Fruit fly (Drosophila melanogaster) whole organism, embryonic: Measurements from ENCODE around the gene CG34334.

Source experiments
- Abd-B ChIP-seq: fragments of 200-800 bp; sonication (Bioruptor generic); optimal IDR thresholded peaks from 2 replicates; lab custom pipeline; 2018; ENCODE audit warnings: missing biosample characterization, mild to moderate bottlenecking, missing genetic modification characterization, moderate library complexity
- Adf1 ChIP-seq: fragments of 200-800 bp; sonication (Bioruptor generic); IDR thresholded peaks from 2 replicates; pipeline ENCODE4 v1.3.6; 2022; ENCODE audit warnings: missing biosample characterization, missing genetic modification characterization
- CG10959 ChIP-seq: fragments of 200-800 bp; sonication (Bioruptor generic); IDR thresholded peaks from 2 replicates; pipeline ENCODE4 v1.3.6; 2022; ENCODE audit warnings: missing biosample characterization, missing genetic modification characterization
- CG11456 ChIP-seq: fragments of 200-800 bp; sonication (Bioruptor generic); IDR thresholded peaks from 3 replicates; pipeline ENCODE4 v1.3.6; 2022; ENCODE audit warnings: missing biosample characterization, missing genetic modification characterization
- CG12071 ChIP-seq: fragments of 200-800 bp; sonication (Bioruptor generic); optimal IDR thresholded peaks from 3 replicates; lab custom pipeline; 2018; ENCODE audit warnings: missing biosample characterization, mild to moderate bottlenecking, missing genetic modification characterization
- CG12391 ChIP-seq: fragments of 200-800 bp; sonication (Bioruptor generic); optimal IDR thresholded peaks from 3 replicates; lab custom pipeline; 2018; ENCODE audit warnings: missing biosample characterization, mild to moderate bottlenecking, missing genetic modification characterization, moderate library complexity
- CG14014 ChIP-seq: fragments of 200-800 bp; sonication (Bioruptor generic); IDR thresholded peaks from 2 replicates; pipeline ENCODE4 v1.3.6; 2022; ENCODE audit warnings: missing biosample characterization, missing genetic modification characterization
- CG14710 ChIP-seq: fragments of 200-800 bp; sonication (Bioruptor generic); optimal IDR thresholded peaks from 3 replicates; lab custom pipeline; 2019; ENCODE audit warnings: missing biosample characterization, mild to moderate bottlenecking, missing genetic modification characterization, moderate library complexity
- CG14965 ChIP-seq: fragments of 200-800 bp; sonication (Bioruptor generic); optimal IDR thresholded peaks from 2 replicates; lab custom pipeline; 2016; ENCODE audit warnings: missing biosample characterization, missing genetic modification characterization, borderline replicate concordance
- CG15011 ChIP-seq: fragments of 200-800 bp; sonication (Bioruptor generic); optimal IDR thresholded peaks from 3 replicates; lab custom pipeline; 2018; ENCODE audit warnings: missing biosample characterization, mild to moderate bottlenecking, missing genetic modification characterization
- CG15269 ChIP-seq: fragments of 200-800 bp; sonication (Bioruptor generic); optimal IDR thresholded peaks from 2 replicates; lab custom pipeline; 2018; ENCODE audit warnings: missing biosample characterization, mild to moderate bottlenecking, missing genetic modification characterization, moderate library complexity
- CG17186 ChIP-seq: fragments of 200-800 bp; sonication (Bioruptor generic); optimal IDR thresholded peaks from 3 replicates; lab custom pipeline; 2017; ENCODE audit warnings: missing biosample characterization, missing genetic modification reagents, missing genetic modification characterization
- CG1832 ChIP-seq: fragments of 200-800 bp; sonication (Bioruptor generic); optimal IDR thresholded peaks from 2 replicates; lab custom pipeline; 2017; ENCODE audit warnings: missing biosample characterization, mild to moderate bottlenecking, missing genetic modification characterization, inconsistent platforms
- CG2889 ChIP-seq: fragments of 200-800 bp; sonication (Bioruptor generic); IDR thresholded peaks from 3 replicates; pipeline ENCODE4 v1.3.6; 2022; ENCODE audit warnings: missing biosample characterization, missing genetic modification characterization
- CG32772 ChIP-seq: fragments of 200-800 bp; sonication (Bioruptor generic); IDR thresholded peaks from 2 replicates; pipeline ENCODE4 v1.3.6; 2022; ENCODE audit warnings: missing biosample characterization, missing genetic modification characterization
- CG33557 ChIP-seq: fragments of 200-800 bp; sonication (Bioruptor generic); optimal IDR thresholded peaks from 2 replicates; lab custom pipeline; 2019; ENCODE audit warnings: missing biosample characterization, mild to moderate bottlenecking, missing genetic modification characterization, moderate library complexity
- CG3407 ChIP-seq: fragments of 200-800 bp; sonication (Bioruptor generic); optimal IDR thresholded peaks from 2 replicates; lab custom pipeline; 2018; ENCODE audit warnings: missing biosample characterization, mild to moderate bottlenecking, missing genetic modification characterization
- CG34422 ChIP-seq: fragments of 200-800 bp; sonication (Bioruptor generic); IDR thresholded peaks from 3 replicates; pipeline ENCODE4 v1.3.6; 2022; ENCODE audit warnings: missing biosample characterization, missing genetic modification characterization
- CG3726 ChIP-seq: fragments of 200-800 bp; sonication (Bioruptor generic); IDR thresholded peaks from 3 replicates; pipeline ENCODE4, ENCODE4 v1.3.6; 2022; ENCODE audit warnings: missing biosample characterization, missing genetic modification characterization
- CG6654 ChIP-seq: fragments of 200-800 bp; sonication (Bioruptor generic); optimal IDR thresholded peaks from 2 replicates; lab custom pipeline; 2017; ENCODE audit warnings: missing biosample characterization, mild to moderate bottlenecking, missing genetic modification characterization
- CG6683 ChIP-seq: fragments of 200-800 bp; sonication (Bioruptor generic); optimal IDR thresholded peaks from 2 replicates; lab custom pipeline; 2017; ENCODE audit warnings: missing biosample characterization, mild to moderate bottlenecking, missing genetic modification characterization, missing genetic modification reagents
- CG8359 ChIP-seq: fragments of 200-800 bp; sonication (Bioruptor generic); optimal IDR thresholded peaks from 2 replicates; lab custom pipeline; 2017; ENCODE audit warnings: missing biosample characterization, mild to moderate bottlenecking, missing genetic modification characterization, borderline replicate concordance
- CG9876 ChIP-seq: fragments of 200-800 bp; sonication (Bioruptor generic); optimal IDR thresholded peaks from 2 replicates; lab custom pipeline; 2016; ENCODE audit warnings: missing biosample characterization, missing genetic modification characterization
- D ChIP-seq, 2 experiments: fragments of 200-800 bp in 1 of 2; fragments of >200 bp in 1 of 2; sonication (Bioruptor generic) in 1 of 2; optimal IDR thresholded peaks; 2 replicates in 1 of 2; 3 replicates in 1 of 2; lab custom pipeline; 2017; ENCODE audit warnings: mild to moderate bottlenecking in 1 of 2, missing biosample characterization in 1 of 2, missing genetic modification characterization in 1 of 2, missing genetic modification reagents in 1 of 2
- Dek ChIP-seq: fragments of 200-800 bp; sonication (Bioruptor generic); optimal IDR thresholded peaks from 3 replicates; lab custom pipeline; 2019; ENCODE audit warnings: missing biosample characterization, mild to moderate bottlenecking, missing genetic modification characterization, moderate library complexity
- HHEX ChIP-seq: fragments of 200-800 bp; sonication (Bioruptor generic); optimal IDR thresholded peaks from 3 replicates; lab custom pipeline; 2017; ENCODE audit warnings: missing biosample characterization, mild to moderate bottlenecking, missing genetic modification characterization, missing genetic modification reagents
- HmgD ChIP-seq: fragments of 200-800 bp; sonication (Bioruptor generic); optimal IDR thresholded peaks from 3 replicates; lab custom pipeline; 2016; ENCODE audit warnings: missing biosample characterization, missing genetic modification characterization
- HmgZ ChIP-seq: fragments of 200-800 bp; sonication (Bioruptor generic); optimal IDR thresholded peaks from 2 replicates; lab custom pipeline; 2018; ENCODE audit warnings: missing biosample characterization, mild to moderate bottlenecking, missing genetic modification characterization
- Hmx ChIP-seq: fragments of 200-800 bp; sonication (Bioruptor generic); optimal IDR thresholded peaks from 2 replicates; lab custom pipeline; 2016; ENCODE audit warnings: missing biosample characterization, missing genetic modification characterization
- Hr78 ChIP-seq, 2 experiments: fragments of 200-800 bp in 1 of 2; fragments of >200 bp in 1 of 2; sonication (Bioruptor generic) in 1 of 2; optimal IDR thresholded peaks; 2 replicates each; lab custom pipeline; 2017 to 2019; ENCODE audit warnings: missing biosample characterization in 2 of 2, missing genetic modification characterization in 2 of 2, mild to moderate bottlenecking in 1 of 2, moderate library complexity in 1 of 2
- Myb ChIP-seq: fragments of 200-800 bp; sonication (Bioruptor generic); optimal IDR thresholded peaks from 2 replicates; lab custom pipeline; 2016; ENCODE audit warnings: missing biosample characterization, missing genetic modification characterization
- NC2α ChIP-seq: fragments of 200-800 bp; sonication (Bioruptor generic); optimal IDR thresholded peaks from 2 replicates; lab custom pipeline; 2016; ENCODE audit warnings: missing biosample characterization, missing genetic modification characterization
- Pdp1 ChIP-seq, 2 experiments: fragments of 200-800 bp; sonication (Bioruptor generic); optimal IDR thresholded peaks; 3 replicates each; lab custom pipeline; 2016; ENCODE audit warnings: missing biosample characterization in 2 of 2, missing genetic modification characterization in 2 of 2, mild to moderate bottlenecking in 1 of 2, moderate library complexity in 1 of 2
- Sry-β ChIP-seq: fragments of 200-800 bp; sonication (Bioruptor generic); optimal IDR thresholded peaks from 2 replicates; lab custom pipeline; 2018; ENCODE audit warnings: missing biosample characterization, mild to moderate bottlenecking, missing genetic modification characterization, moderate library complexity
- Vsx1 ChIP-seq: fragments of 200-800 bp; sonication (Bioruptor generic); optimal IDR thresholded peaks from 2 replicates; lab custom pipeline; 2017; ENCODE audit warnings: missing biosample characterization, mild to moderate bottlenecking, missing genetic modification characterization, missing genetic modification reagents
- ap ChIP-seq: fragments of 200-800 bp; sonication (Bioruptor generic); IDR thresholded peaks from 2 replicates; pipeline ENCODE4 v1.3.6; 2022; ENCODE audit warnings: missing biosample characterization, missing genetic modification characterization
- bcd ChIP-seq: fragments of 200-800 bp; sonication (Bioruptor generic); optimal IDR thresholded peaks from 2 replicates; lab custom pipeline; 2017; ENCODE audit warnings: missing biosample characterization, mild to moderate bottlenecking, missing genetic modification characterization
- bigmax ChIP-seq: fragments of 200-800 bp; sonication (Bioruptor generic); optimal IDR thresholded peaks from 2 replicates; lab custom pipeline; 2018; ENCODE audit warnings: missing biosample characterization, mild to moderate bottlenecking, missing genetic modification characterization
- caup ChIP-seq: fragments of 200-800 bp; sonication (Bioruptor generic); optimal IDR thresholded peaks from 3 replicates; lab custom pipeline; 2017; ENCODE audit warnings: missing biosample characterization, mild to moderate bottlenecking, missing genetic modification characterization, moderate library complexity; ENCODE audit not compliant: severe bottlenecking
- crol ChIP-seq: fragments of 200-800 bp; sonication (Bioruptor generic); IDR thresholded peaks from 2 replicates; pipeline ENCODE4 v1.3.6; 2022; ENCODE audit warnings: missing biosample characterization, missing genetic modification characterization
- dimm ChIP-seq: fragments of 200-800 bp; sonication (Bioruptor generic); IDR thresholded peaks from 2 replicates; pipeline ENCODE4 v1.3.6; 2022; ENCODE audit warnings: missing biosample characterization, missing genetic modification characterization
- fd3F ChIP-seq: fragments of 200-800 bp; sonication (Bioruptor generic); optimal IDR thresholded peaks from 2 replicates; lab custom pipeline; 2018; ENCODE audit warnings: missing biosample characterization, mild to moderate bottlenecking, missing genetic modification characterization, moderate library complexity
- luna ChIP-seq: fragments of 200-800 bp; sonication (Bioruptor generic); optimal IDR thresholded peaks from 2 replicates; lab custom pipeline; 2016; ENCODE audit warnings: missing biosample characterization, missing genetic modification characterization
- onecut ChIP-seq: fragments of 200-800 bp; sonication (Bioruptor generic); IDR thresholded peaks from 2 replicates; pipeline ENCODE4 v1.3.6; 2022; ENCODE audit warnings: missing biosample characterization, missing genetic modification characterization
- rib ChIP-seq: fragments of 200-800 bp; sonication (Bioruptor generic); IDR thresholded peaks from 2 replicates; pipeline ENCODE4 v1.3.6; 2022; ENCODE audit warnings: missing biosample characterization, missing genetic modification characterization
- salm ChIP-seq: fragments of 200-800 bp; sonication (Bioruptor generic); optimal IDR thresholded peaks from 2 replicates; lab custom pipeline; 2018; ENCODE audit warnings: missing biosample characterization, mild to moderate bottlenecking, missing genetic modification characterization
- tll ChIP-seq, 2 experiments: fragments of 200-800 bp in 1 of 2; fragments of >200 bp in 1 of 2; sonication (Bioruptor generic) in 1 of 2; optimal IDR thresholded peaks; 2 replicates each; lab custom pipeline; 2017 to 2019; ENCODE audit warnings: missing biosample characterization in 2 of 2, missing genetic modification characterization in 2 of 2, mild to moderate bottlenecking in 1 of 2, moderate library complexity in 1 of 2
- ttk ChIP-seq: fragments of 200-800 bp; sonication (Bioruptor generic); IDR thresholded peaks from 2 replicates; pipeline ENCODE4 v2.1.2; 2022; ENCODE audit warnings: missing biosample characterization, missing genetic modification characterization
- unc-4 ChIP-seq: fragments of 200-800 bp; sonication (Bioruptor generic); IDR thresholded peaks from 2 replicates; pipeline ENCODE4 v1.3.6; 2022; ENCODE audit warnings: missing biosample characterization, missing genetic modification characterization; ENCODE audit not compliant: partially characterized antibody

The CG34334 gene

dm6 chrX:22837338-22837737 is 35.3 kb upstream of the CG34334 start (continued):
- TF ChIP-seq CG15011 (GFP tag; lab: Kevin White, UChicago) = peak; percentile 24
- no peak for TF ChIP-seq Hmx (GFP tag; lab: Kevin White, UChicago)
- peak; percentile 5 for TF ChIP-seq fd3F (GFP tag; lab: Kevin White, UChicago)
- TF ChIP-seq caup (GFP tag; lab: Kevin White, UChicago) = peak; percentile 36
- no peak for TF ChIP-seq CG34422
- no peak for TF ChIP-seq Dek (tag; lab: Kevin White, UChicago)
- peak; percentile 56 for TF ChIP-seq CG3407
- TF ChIP-seq CG14965 (GFP tag; lab: Kevin White, UChicago) = peak; percentile 8
- TF ChIP-seq CG2889 = no peak
- TF ChIP-seq CG15269 (tag; lab: Kevin White, UChicago) = peak; percentile 17
- TF ChIP-seq HmgD = no peak
- peak in 1 of 2 experiments; percentile 12 for TF ChIP-seq Pdp1 (GFP tag; optimal IDR thresholded peaks at IDR 0.05; lab: Kevin White, UChicago)
- peak; percentile 53 for TF ChIP-seq CG12071
- TF ChIP-seq NC2α (GFP tag; lab: Kevin White, UChicago) = peak; percentile 27
- TF ChIP-seq Sry-β (GFP tag; lab: Kevin White, UChicago) = no peak
- no peak for TF ChIP-seq CG6654 (GFP tag; lab: Kevin White, UChicago)
- TF ChIP-seq CG3726 = no peak
- peak; percentile 51 for TF ChIP-seq bcd (GFP tag; lab: Kevin White, UChicago)
- peak; percentile 53 for TF ChIP-seq onecut (GFP tag; lab: Robert Waterston, UW)
- 0 out of 2 replicates have a peak, but pooled peaks have one; percentile 37 for TF ChIP-seq dimm (GFP tag; lab: Robert Waterston, UW)
- no peak for TF ChIP-seq CG17186
- TF ChIP-seq luna (GFP tag; lab: Kevin White, UChicago) = no peak
- no peak for TF ChIP-seq bigmax (GFP tag; lab: Kevin White, UChicago)
- TF ChIP-seq D (optimal IDR thresholded peaks at IDR 0.05; lab: Kevin White, UChicago) = no peak
- peak; percentile 51 for TF ChIP-seq D (GFP tag; optimal IDR thresholded peaks at IDR 0.05; lab: Kevin White, UChicago)
- TF ChIP-seq CG10959 (GFP tag; lab: Robert Waterston, UW) = no peak
- TF ChIP-seq CG1832 (GFP tag; lab: Kevin White, UChicago) = no peak
- no peak for TF ChIP-seq HmgZ
- peak; percentile 25 for TF ChIP-seq CG33557 (GFP tag; lab: Kevin White, UChicago)
- peak; percentile 44; the same call in 1 of the 2 replicates for TF ChIP-seq CG14014 (GFP tag; lab: Robert Waterston, UW)
- TF ChIP-seq tll (GFP tag; optimal IDR thresholded peaks at IDR 0.05; lab: Kevin White, UChicago) = peak in 1 of 2 experiments; percentile 88
- peak; percentile 41 for TF ChIP-seq Vsx1
- no peak for TF ChIP-seq CG11456 (GFP tag; lab: Robert Waterston, UW)
- 0 out of 2 replicates have a peak, but pooled peaks have one; percentile 21 for TF ChIP-seq CG32772
- no peak for TF ChIP-seq CG9876 (GFP tag; lab: Kevin White, UChicago)
- 0 out of 2 replicates have a peak, but pooled peaks have one; percentile 17 for TF ChIP-seq crol
- no peak for TF ChIP-seq Adf1 (GFP tag; lab: Robert Waterston, UW)
- TF ChIP-seq ap (GFP tag; lab: Robert Waterston, UW) = peak; percentile 53; the same call in 1 of the 2 replicates
- TF ChIP-seq rib (GFP tag; lab: Robert Waterston, UW) = no peak
- TF ChIP-seq CG14710 (tag; lab: Kevin White, UChicago) = peak; percentile 22
- TF ChIP-seq Abd-B (GFP tag; lab: Kevin White, UChicago) = no peak
- TF ChIP-seq CG12391 (tag; lab: Kevin White, UChicago) = no peak
- no peak for TF ChIP-seq salm (tag; lab: Kevin White, UChicago)
- TF ChIP-seq CG6683 (GFP tag; lab: Kevin White, UChicago) = peak; percentile 18
- no peak for TF ChIP-seq Myb (GFP tag; lab: Kevin White, UChicago)
- TF ChIP-seq CG8359 (GFP tag; lab: Kevin White, UChicago) = no peak
- TF ChIP-seq ttk (GFP tag; lab: Robert Waterston, UW) = no peak
- TF ChIP-seq unc-4 (GFP tag; lab: Robert Waterston, UW) = no peak
- TF ChIP-seq HHEX (GFP tag; lab: Kevin White, UChicago) = peak; percentile 36
- peak in 1 of 2 experiments; percentile 55 for TF ChIP-seq Hr78 (GFP tag; optimal IDR thresholded peaks at IDR 0.05; lab: Kevin White, UChicago)
